Fruit fly (Drosophila melanogaster): Measurements from ENCODE around the gene SoYb.
A peak's percentile ranks its signal among the peaks of the same experiment; 100 is the strongest.

Gene SoYb

dm6 chr2L:9981809-9982208 lies 20.7 kb downstream of the SoYb start:
- TF ChIP-seq pan (optimal IDR thresholded peaks at IDR 0.05) = no peak
- no peak for TF ChIP-seq Rel (GFP tag; optimal IDR thresholded peaks at IDR 0.05)
- no peak for TF ChIP-seq Rel (tag; optimal IDR thresholded peaks at IDR 0.05)
- no peak for TF ChIP-seq CG32264 (GFP tag; optimal IDR thresholded peaks at IDR 0.05)
- TF ChIP-seq N (GFP tag; optimal IDR thresholded peaks at IDR 0.05) = no peak
- no peak for TF ChIP-seq Myc (optimal IDR thresholded peaks at IDR 0.05)
- peak; percentile 72 for TF ChIP-seq HLH106 (tag; optimal IDR thresholded peaks at IDR 0.05)
- TF ChIP-seq CG9705 (GFP tag; optimal IDR thresholded peaks at IDR 0.05) = no peak
- peak; percentile 30 for TF ChIP-seq rgr (GFP tag; optimal IDR thresholded peaks at IDR 0.05)
- no peak for TF ChIP-seq Hr78 (GFP tag; optimal IDR thresholded peaks at IDR 0.05)
- TF ChIP-seq usp (GFP tag; optimal IDR thresholded peaks at IDR 0.05) = no peak
- TF ChIP-seq OdsH (GFP tag; optimal IDR thresholded peaks at IDR 0.05) = no peak
- TF ChIP-seq Hr83 (GFP tag; optimal IDR thresholded peaks at IDR 0.05; ENCODE audit: poor library complexity, severe bottlenecking) = no peak
- no peak for TF ChIP-seq CrebA (GFP tag; optimal IDR thresholded peaks at IDR 0.05; ENCODE audit: borderline replicate concordance)
- TF ChIP-seq h (GFP tag; optimal IDR thresholded peaks at IDR 0.05) = peak; percentile 60
- no peak for TF ChIP-seq sv (GFP tag; optimal IDR thresholded peaks at IDR 0.05)
- no peak for TF ChIP-seq tai (GFP tag; optimal IDR thresholded peaks at IDR 0.05)
- no peak for TF ChIP-seq psq (GFP tag; optimal IDR thresholded peaks at IDR 0.05)
- TF ChIP-seq br (GFP tag; optimal IDR thresholded peaks at IDR 0.05) = no peak
- no peak for TF ChIP-seq lola (GFP tag; optimal IDR thresholded peaks at IDR 0.05)
- TF ChIP-seq Mio (GFP tag; optimal IDR thresholded peaks at IDR 0.05) = no peak
- peak; percentile 41 for TF ChIP-seq brk (GFP tag; optimal IDR thresholded peaks at IDR 0.05)
- no peak for TF ChIP-seq Dfd (GFP tag; optimal IDR thresholded peaks at IDR 0.05)
- TF ChIP-seq dmrt93B (GFP tag; optimal IDR thresholded peaks at IDR 0.05) = no peak
- peak; percentile 55 for TF ChIP-seq fru (GFP tag; optimal IDR thresholded peaks at IDR 0.05)
- TF ChIP-seq Sp1 (GFP tag; optimal IDR thresholded peaks at IDR 0.05) = peak; percentile 64
- TF ChIP-seq GATAd (GFP tag; optimal IDR thresholded peaks at IDR 0.05) = no peak
- no peak for TF ChIP-seq Vsx2 (GFP tag; optimal IDR thresholded peaks at IDR 0.05; ENCODE audit: partially characterized antibody)
- TF ChIP-seq Dif (GFP tag; optimal IDR thresholded peaks at IDR 0.05; ENCODE audit: partially characterized antibody) = no peak
- no peak for TF ChIP-seq jim (GFP tag; optimal IDR thresholded peaks at IDR 0.05)
- no peak for TF ChIP-seq dl (GFP tag; optimal IDR thresholded peaks at IDR 0.05; ENCODE audit: insufficient read depth in 1 of 2, partially characterized antibody in 2 of 2)
- TF ChIP-seq ey (GFP tag; optimal IDR thresholded peaks at IDR 0.05) = peak; percentile 11
- peak in 1 of 2 experiments; percentile 31 for TF ChIP-seq foxo (GFP tag; optimal IDR thresholded peaks at IDR 0.05)
- TF ChIP-seq Abd-B (GFP tag; optimal IDR thresholded peaks at IDR 0.05) = no peak
- TF ChIP-seq dsf (GFP tag; optimal IDR thresholded peaks at IDR 0.05; ENCODE audit: borderline replicate concordance) = no peak
- TF ChIP-seq Jra (GFP tag; optimal IDR thresholded peaks at IDR 0.05) = no peak
- TF ChIP-seq sage (GFP tag; optimal IDR thresholded peaks at IDR 0.05) = no peak
- peak; percentile 22 for TF ChIP-seq woc (GFP tag; optimal IDR thresholded peaks at IDR 0.05)
- peak; percentile 28 for TF ChIP-seq Hnf4 (GFP tag; optimal IDR thresholded peaks at IDR 0.05)

dm6 chr2L:9972624-9973023 lies 29.9 kb downstream of the SoYb start:
- TF ChIP-seq sage (GFP tag; optimal IDR thresholded peaks at IDR 0.05) = no peak
- TF ChIP-seq ey (GFP tag; optimal IDR thresholded peaks at IDR 0.05) = no peak
- TF ChIP-seq Jra (GFP tag; optimal IDR thresholded peaks at IDR 0.05) = no peak
- no peak for TF ChIP-seq sv (GFP tag; optimal IDR thresholded peaks at IDR 0.05)
- TF ChIP-seq dl (GFP tag; optimal IDR thresholded peaks at IDR 0.05; ENCODE audit: insufficient read depth in 1 of 2, partially characterized antibody in 2 of 2) = no peak
- TF ChIP-seq fru (GFP tag; optimal IDR thresholded peaks at IDR 0.05) = no peak
- TF ChIP-seq CG9705 (GFP tag; optimal IDR thresholded peaks at IDR 0.05) = no peak
- TF ChIP-seq foxo (GFP tag; optimal IDR thresholded peaks at IDR 0.05) = no peak
- TF ChIP-seq Dif (GFP tag; optimal IDR thresholded peaks at IDR 0.05; ENCODE audit: partially characterized antibody) = no peak
- TF ChIP-seq N (GFP tag; optimal IDR thresholded peaks at IDR 0.05) = no peak
- no peak for TF ChIP-seq Abd-B (GFP tag; optimal IDR thresholded peaks at IDR 0.05)
- TF ChIP-seq CrebA (GFP tag; optimal IDR thresholded peaks at IDR 0.05; ENCODE audit: borderline replicate concordance) = no peak
- TF ChIP-seq Myc (optimal IDR thresholded peaks at IDR 0.05) = no peak
